Fruit fly (Drosophila melanogaster): ENCODE measurements around the gene CG14411.

CG14411 gene

dm6 chrX:14846116-14846614 lies 13.7 kb downstream of the CG14411 start (continued):
- TF ChIP-seq CG12391 (tag; optimal IDR thresholded peaks at IDR 0.05) (peak; percentile 32), slp2 (GFP tag; optimal IDR thresholded peaks at IDR 0.05) (no peak), chif (GFP tag; optimal IDR thresholded peaks at IDR 0.05) (no peak), CG12071 (GFP tag; optimal IDR thresholded peaks at IDR 0.05) (no peak), lola (GFP tag; optimal IDR thresholded peaks at IDR 0.05) (peak in 1 of 3 experiments; percentile 61), CG14050 (GFP tag; IDR thresholded peaks at IDR 0.05) (no peak), danr (GFP tag; IDR thresholded peaks at IDR 0.05) (no peak), CG7556 (GFP tag; optimal IDR thresholded peaks at IDR 0.05) (peak; percentile 8), pho (GFP tag; optimal IDR thresholded peaks at IDR 0.05) (no peak), row (GFP tag; IDR thresholded peaks at IDR 0.05) (no peak), Fer3 (tag; optimal IDR thresholded peaks at IDR 0.05) (no peak), Doc2 (GFP tag; IDR thresholded peaks at IDR 0.05) (no peak), CG12155 (GFP tag; optimal IDR thresholded peaks at IDR 0.05) (no peak), CG8924 (tag; optimal IDR thresholded peaks at IDR 0.05) (no peak), B-H2 (GFP tag; optimal IDR thresholded peaks at IDR 0.05) (no peak), klu (GFP tag; IDR thresholded peaks at IDR 0.05) (no peak), CG10565 (GFP tag; optimal IDR thresholded peaks at IDR 0.05) (no peak), Sry-δ (GFP tag; optimal IDR thresholded peaks at IDR 0.05) (no peak), aop (GFP tag; IDR thresholded peaks at IDR 0.05) (no peak), NC2α (GFP tag; optimal IDR thresholded peaks at IDR 0.05) (no peak), bsh (GFP tag; optimal IDR thresholded peaks at IDR 0.05) (peak in 1 of 2 experiments; percentile 59), Gsc (GFP tag; IDR thresholded peaks at IDR 0.05) (no peak), Med (GFP tag) (peak; percentile 51), CG31224 (GFP tag; IDR thresholded peaks at IDR 0.05) (no peak), H2.0 (GFP tag; IDR thresholded peaks at IDR 0.05) (no peak), pita (GFP tag; optimal IDR thresholded peaks at IDR 0.05) (no peak), CG3838 (GFP tag; optimal IDR thresholded peaks at IDR 0.05) (no peak), CG9437 (GFP tag; optimal IDR thresholded peaks at IDR 0.05) (no peak), CG31441 (GFP tag; IDR thresholded peaks at IDR 0.05) (peak; percentile 38; the same call in 1 of the 2 replicates), bigmax (GFP tag; optimal IDR thresholded peaks at IDR 0.05) (no peak), CTCF (GFP tag; optimal IDR thresholded peaks at IDR 0.05) (no peak), Awh (GFP tag; IDR thresholded peaks at IDR 0.05) (no peak), CG11504 (tag; optimal IDR thresholded peaks at IDR 0.05) (peak; percentile 41), nerfin-1 (tag; optimal IDR thresholded peaks at IDR 0.05) (no peak), Doc3 (GFP tag; IDR thresholded peaks at IDR 0.05; ENCODE audit: partially characterized antibody) (no peak), CG7839 (tag; optimal IDR thresholded peaks at IDR 0.05) (peak; percentile 29), Oli (tag; optimal IDR thresholded peaks at IDR 0.05) (peak; percentile 13), chinmo (GFP tag; IDR thresholded peaks at IDR 0.05; ENCODE audit: partially characterized antibody) (0 out of 4 replicates have a peak, but pooled peaks have one; percentile 60), CG2712 (tag; optimal IDR thresholded peaks at IDR 0.05) (peak; percentile 34), CkIIα-i1 (GFP tag; IDR thresholded peaks at IDR 0.05) (no peak), Xbp1 (GFP tag; optimal IDR thresholded peaks at IDR 0.05) (peak; percentile 21), ind (GFP tag; optimal IDR thresholded peaks at IDR 0.05) (no peak), CG34224 (GFP tag; IDR thresholded peaks at IDR 0.05; ENCODE audit: partially characterized antibody) (no peak), gce (GFP tag; IDR thresholded peaks at IDR 0.05) (no peak), CG14710 (tag; optimal IDR thresholded peaks at IDR 0.05) (peak; percentile 51), luna (GFP tag; optimal IDR thresholded peaks at IDR 0.05) (no peak), Vsx1 (GFP tag; optimal IDR thresholded peaks at IDR 0.05) (no peak), CG11398 (GFP tag; optimal IDR thresholded peaks at IDR 0.05) (no peak), CG34376 (GFP tag; optimal IDR thresholded peaks at IDR 0.05) (no peak), ap (GFP tag; IDR thresholded peaks at IDR 0.05) (no peak), cas (GFP tag; IDR thresholded peaks at IDR 0.05) (no peak), ara (GFP tag; IDR thresholded peaks at IDR 0.05) (no peak)
